Fruit fly (Drosophila melanogaster): Measurements from ENCODE around the gene CG44261.

CG44261 gene

DNA sequence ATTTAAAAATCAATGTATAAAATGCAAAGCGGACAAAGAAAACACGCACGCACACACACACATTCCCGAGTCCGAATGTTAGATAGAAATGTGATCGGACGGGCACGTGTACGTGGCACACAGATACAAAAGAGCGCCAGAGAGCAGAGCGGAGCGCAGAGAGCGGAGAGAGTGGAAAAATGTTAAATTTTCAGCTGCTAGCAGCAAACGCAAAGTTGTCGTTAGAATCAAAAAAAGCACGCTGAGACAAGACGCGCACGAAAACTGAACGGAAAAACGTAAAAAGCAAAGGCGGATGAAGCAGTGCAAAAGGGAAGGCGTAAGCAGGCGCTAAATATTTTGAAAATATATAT, 11.3 kb upstream of the CG44261 start (continued):
- TF ChIP-seq CG8632 (GFP tag; optimal IDR thresholded peaks at IDR 0.05) (no peak), CG16779 (tag; optimal IDR thresholded peaks at IDR 0.05) (peak; percentile 49), CG3919 (GFP tag; optimal IDR thresholded peaks at IDR 0.05) (peak; percentile 3), CG31627 (GFP tag; optimal IDR thresholded peaks at IDR 0.05) (no peak)

DNA sequence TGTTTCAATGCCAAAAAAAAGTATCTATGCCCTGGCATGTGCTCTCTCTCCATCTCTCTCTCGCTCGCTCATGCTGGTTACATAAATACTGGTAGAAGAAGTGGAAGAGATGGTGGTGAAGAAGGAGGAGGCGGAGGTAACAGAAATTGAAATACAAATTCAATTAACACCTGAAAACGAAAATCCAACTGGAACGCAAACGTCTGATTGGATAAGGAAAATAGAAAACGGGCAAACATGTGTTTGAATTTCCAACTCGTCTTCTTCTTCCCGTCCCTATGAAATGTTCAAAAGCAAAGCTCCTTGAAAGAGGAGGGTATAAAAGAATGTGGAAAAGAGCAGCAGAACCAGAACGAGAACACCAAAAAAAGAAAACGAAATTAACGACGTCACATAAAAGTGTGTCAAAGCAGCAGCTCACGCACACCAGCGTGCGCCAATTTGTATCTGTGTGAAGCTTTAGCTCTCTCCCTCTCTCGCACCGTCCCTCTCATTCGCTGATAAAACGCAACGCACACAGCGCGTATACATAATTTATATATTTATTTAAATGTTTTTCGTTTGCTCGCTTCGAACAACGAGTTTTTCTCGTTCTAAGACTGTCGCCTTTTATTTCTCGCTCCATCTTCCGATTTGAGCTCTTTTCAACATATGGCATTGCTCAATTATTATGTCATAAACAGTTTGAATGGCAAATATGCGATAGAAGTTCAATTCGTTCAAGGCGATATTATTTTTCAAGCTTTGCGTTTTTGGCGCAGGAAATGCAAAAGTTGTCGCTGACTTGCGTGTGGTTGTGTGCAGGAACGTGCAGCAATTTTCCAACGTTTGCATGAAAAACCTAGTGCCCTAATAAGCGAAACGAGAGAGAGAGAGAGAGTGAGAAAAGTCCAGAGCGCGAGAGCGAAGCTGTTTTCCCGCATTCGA, 10.7 kb upstream of the CG44261 start:
- TF ChIP-seq fkh (GFP tag; optimal IDR thresholded peaks at IDR 0.05) (peak; percentile 9), Eip93F (GFP tag; optimal IDR thresholded peaks at IDR 0.05) (peak; percentile 32), Eip78C (GFP tag) (peak; percentile 82), OdsH (GFP tag; optimal IDR thresholded peaks at IDR 0.05) (no peak), vri (GFP tag; optimal IDR thresholded peaks at IDR 0.05) (peak; percentile 64)

DNA sequence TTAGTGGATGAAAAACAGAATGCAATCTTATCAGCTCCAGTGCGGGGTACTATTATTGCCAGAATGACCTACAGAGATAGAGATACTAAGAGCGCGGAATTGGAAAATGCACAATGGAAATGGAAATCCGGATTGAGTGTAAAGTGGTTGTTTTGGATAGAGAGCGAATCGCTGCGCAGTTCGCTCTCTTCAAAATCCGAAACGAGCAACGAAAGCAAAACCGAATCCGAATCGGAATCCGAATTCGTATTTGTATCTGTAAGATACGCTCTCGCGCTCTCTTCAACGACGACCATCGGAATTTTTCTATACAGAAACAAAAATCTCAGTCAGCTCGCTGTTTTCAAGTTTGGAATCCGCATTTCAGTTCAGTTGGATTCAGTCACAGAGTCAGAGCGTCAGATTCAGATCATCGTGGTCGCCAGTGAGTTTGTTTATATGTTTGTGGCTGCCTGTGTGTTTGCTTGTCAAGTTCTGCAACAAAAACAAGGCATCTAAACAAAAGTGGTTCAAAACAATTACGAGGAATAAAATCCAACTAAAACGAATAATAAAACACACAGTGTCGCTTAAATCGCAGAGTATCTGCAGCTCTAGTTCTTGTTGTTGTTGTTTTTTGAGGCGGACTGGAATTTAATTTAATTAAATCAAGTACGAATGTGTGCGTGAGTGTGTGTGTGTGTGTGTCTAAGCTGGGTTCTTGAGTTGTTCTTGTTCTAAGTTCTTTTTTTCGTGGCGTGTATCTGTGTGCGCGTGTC, 9.8 kb upstream of the CG44261 start, which contains the start of gene ps:
Gene ps, plus strand, starts transcription at position 364 of the 758 bp plus-strand sequence.
- TF ChIP-seq CG3032 (tag; optimal IDR thresholded peaks at IDR 0.05) = no peak
- TF ChIP-seq vri (GFP tag; optimal IDR thresholded peaks at IDR 0.05) = peak; percentile 12
- no peak for TF ChIP-seq CG11902 (GFP tag; optimal IDR thresholded peaks at IDR 0.05)
- TF ChIP-seq CG10631 (GFP tag; optimal IDR thresholded peaks at IDR 0.05) = no peak
- no peak for TF ChIP-seq pdm3 (GFP tag; optimal IDR thresholded peaks at IDR 0.05)
- no peak for TF ChIP-seq Hr4 (GFP tag; optimal IDR thresholded peaks at IDR 0.05)
- TF ChIP-seq ss (GFP tag; optimal IDR thresholded peaks at IDR 0.05) = peak in 1 of 2 experiments; percentile 48
- TF ChIP-seq CG11762 (GFP tag; optimal IDR thresholded peaks at IDR 0.05; ENCODE audit: insufficient read depth) = no peak
- TF ChIP-seq Sox14 (GFP tag; optimal IDR thresholded peaks at IDR 0.05) = peak; percentile 54
- TF ChIP-seq CG6854 (GFP tag; optimal IDR thresholded peaks at IDR 0.05) = peak; percentile 75
- no peak for TF ChIP-seq acj6 (GFP tag; optimal IDR thresholded peaks at IDR 0.05)
- no peak for TF ChIP-seq Hr39 (GFP tag; optimal IDR thresholded peaks at IDR 0.05)
- no peak for TF ChIP-seq achi (GFP tag; optimal IDR thresholded peaks at IDR 0.05)
- TF ChIP-seq Eip93F (GFP tag; optimal IDR thresholded peaks at IDR 0.05) = no peak
- TF ChIP-seq CG4318 (GFP tag; optimal IDR thresholded peaks at IDR 0.05) = no peak
- no peak for TF ChIP-seq Ets21C (GFP tag; optimal IDR thresholded peaks at IDR 0.05)
- no peak for TF ChIP-seq CG11294 (GFP tag; IDR thresholded peaks at IDR 0.05)
- peak; percentile 39 for TF ChIP-seq fkh (GFP tag; optimal IDR thresholded peaks at IDR 0.05)
- TF ChIP-seq net (GFP tag; optimal IDR thresholded peaks at IDR 0.05) = no peak
- no peak for TF ChIP-seq CG3919 (GFP tag; optimal IDR thresholded peaks at IDR 0.05)
- peak; percentile 49 for TF ChIP-seq CG1621 (tag; optimal IDR thresholded peaks at IDR 0.05)
- no peak for TF ChIP-seq Sox15 (GFP tag; optimal IDR thresholded peaks at IDR 0.05)
- no peak for TF ChIP-seq cyc (GFP tag; optimal IDR thresholded peaks at IDR 0.05)
- no peak for TF ChIP-seq Eip75B (GFP tag; optimal IDR thresholded peaks at IDR 0.05)
- TF ChIP-seq Ets96B (tag; optimal IDR thresholded peaks at IDR 0.05) = no peak
- no peak for TF ChIP-seq salr (GFP tag; optimal IDR thresholded peaks at IDR 0.05)
- TF ChIP-seq Blimp-1 (GFP tag; optimal IDR thresholded peaks at IDR 0.05) = peak; percentile 57
- TF ChIP-seq fd85E (GFP tag; optimal IDR thresholded peaks at IDR 0.05) = peak; percentile 53
- TF ChIP-seq CG9139 (GFP tag; optimal IDR thresholded peaks at IDR 0.05) = peak; percentile 16
- no peak for TF ChIP-seq dsx (GFP tag; optimal IDR thresholded peaks at IDR 0.05; ENCODE audit: poor library complexity, severe bottlenecking)
- peak; percentile 42 for TF ChIP-seq esn (GFP tag; optimal IDR thresholded peaks at IDR 0.05)
- no peak for TF ChIP-seq Hr38 (GFP tag; optimal IDR thresholded peaks at IDR 0.05)
- no peak for TF ChIP-seq CG8119 (GFP tag; IDR thresholded peaks at IDR 0.05)
- TF ChIP-seq CG15336 (GFP tag; IDR thresholded peaks at IDR 0.05) = no peak
- TF ChIP-seq fd59A (GFP tag; optimal IDR thresholded peaks at IDR 0.05) = no peak
- no peak for TF ChIP-seq Gug (GFP tag; IDR thresholded peaks at IDR 0.05)
- peak; percentile 80 for TF ChIP-seq Eip78C (GFP tag)
- TF ChIP-seq CG16779 (tag; optimal IDR thresholded peaks at IDR 0.05) = peak; percentile 60
- no peak for TF ChIP-seq CG32006 (GFP tag; optimal IDR thresholded peaks at IDR 0.05)
- TF ChIP-seq CG8319 (GFP tag; optimal IDR thresholded peaks at IDR 0.05) = no peak
- no peak for TF ChIP-seq spab (GFP tag; optimal IDR thresholded peaks at IDR 0.05)
